Worm (Caenorhabditis elegans) whole organism, midembryonic: ENCODE results near the gene tpst-2.

Experiments used
- tab-1 ChIP-seq: fragments of 200-800 bp; sonication (Bioruptor generic); IDR thresholded peaks from 2 replicates; pipeline ENCODE4 v1.3.6; 2022; ENCODE audit warnings: missing genetic modification characterization, missing compliant biosample characterization
- ztf-29 ChIP-seq: fragments of 200-800 bp; sonication (Bioruptor generic); IDR thresholded peaks from 2 replicates; pipeline ENCODE4 v1.3.6; 2022; ENCODE audit warnings: missing genetic modification reagents, missing genetic modification characterization, missing compliant biosample characterization

DNA sequence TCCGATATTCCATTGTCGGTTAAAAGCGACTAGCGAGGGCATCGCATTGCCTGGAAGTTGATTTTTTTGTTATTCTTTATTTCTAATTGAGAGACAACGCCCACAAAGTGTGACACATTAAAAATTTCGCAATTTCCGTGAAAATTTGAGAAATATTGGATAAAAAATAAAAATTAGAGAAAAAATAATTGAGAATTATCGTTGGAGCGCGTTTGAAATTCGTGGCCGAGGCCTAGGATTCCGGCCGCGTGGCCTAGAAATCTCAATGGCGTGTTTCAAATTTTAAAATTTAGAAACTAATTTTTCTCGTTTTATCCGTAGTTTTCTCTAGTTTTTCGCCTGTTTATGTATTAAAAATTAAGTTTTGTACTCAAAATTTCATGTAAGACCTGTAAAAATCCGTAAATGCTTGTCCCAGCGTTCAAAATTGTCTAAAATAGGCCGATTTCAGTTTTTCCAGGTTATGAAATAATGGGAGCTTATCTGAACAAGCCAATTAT, 12.2 kb downstream of the tpst-2 start, which contains the start of the genes dagl-2 and ppm-1.G:
- TF ChIP-seq ztf-29 = no peak
- no peak for TF ChIP-seq tab-1 (GFP tag; lab: Robert Waterston, UW)
